Worm (Caenorhabditis elegans) whole organism, late embryonic: Measurements from ENCODE around the gene col-144.

Experiments
- ama-1 ChIP-seq: fragments of 150-350 bp; optimal IDR thresholded peaks from 2 replicates; lab custom pipeline; 2014
- pqm-1 ChIP-seq: sonication (generic microtip); optimal IDR thresholded peaks from 2 replicates; lab custom pipeline; 2016; ENCODE audit warnings: missing genetic modification characterization, missing compliant biosample characterization
- sox-2 ChIP-seq: fragments of 200-800 bp; sonication (Bioruptor generic); IDR thresholded peaks from 2 replicates; pipeline ENCODE4 v1.3.6; 2022; ENCODE audit warnings: missing genetic modification reagents, missing genetic modification characterization, missing compliant biosample characterization

DNA sequence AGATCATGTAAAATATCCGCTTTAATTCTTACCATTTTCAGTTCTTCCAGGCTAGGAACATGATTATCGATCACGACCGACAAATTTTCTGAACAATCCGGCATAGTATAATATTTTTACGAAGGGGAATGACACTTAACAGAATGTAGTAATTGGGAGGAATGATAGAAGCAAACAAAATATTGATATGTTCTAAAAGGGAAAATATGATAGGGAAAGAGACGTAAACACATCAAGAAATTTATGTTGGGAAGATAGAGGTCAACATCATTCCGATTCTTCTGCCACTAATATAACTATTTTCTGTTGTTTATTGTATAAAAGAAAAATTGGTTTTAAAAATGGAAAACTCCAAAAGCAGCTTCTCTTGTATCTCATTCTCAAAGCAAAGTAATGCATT lies 36.7 kb upstream of the col-144 start, which contains the start of gene C24B5.4:
- TF ChIP-seq pqm-1 (tag; lab: Kevin White, UChicago) (no peak), ama-1 (lab: Kevin White, UChicago) (no peak), sox-2 (GFP tag; lab: Robert Waterston, UW) (no peak)
